Worm (Caenorhabditis elegans) whole organism, midembryonic: ENCODE data around the gene dhp-2.

ENCODE experiments used
- T22C8.4 ChIP-seq: fragments of 200-800 bp; sonication (Bioruptor generic); IDR thresholded peaks from 2 replicates; pipeline ENCODE4 v1.3.6; 2022; ENCODE audit warnings: missing genetic modification characterization, missing compliant biosample characterization
- cog-1 ChIP-seq: sonication (generic microtip); optimal IDR thresholded peaks from 2 replicates; lab custom pipeline; 2016; ENCODE audit warnings: missing genetic modification characterization, missing compliant biosample characterization
- flt-1 ChIP-seq: fragments of 200-800 bp; sonication (Bioruptor generic); IDR thresholded peaks from 2 replicates; pipeline ENCODE4 v1.3.6; 2022; ENCODE audit warnings: missing genetic modification characterization, missing compliant biosample characterization
- klf-2 ChIP-seq: fragments of 200-800 bp; sonication (Bioruptor generic); conservative IDR thresholded peaks from 2 replicates; pipeline ENCODE4 v1.3.6; 2022; ENCODE audit warnings: missing genetic modification reagents, missing genetic modification characterization, missing compliant biosample characterization
- med-1 ChIP-seq: sonication (generic microtip); optimal IDR thresholded peaks from 2 replicates; lab custom pipeline; 2017; ENCODE audit warnings: missing genetic modification characterization, mild to moderate bottlenecking, missing compliant biosample characterization, antibody characterized with exemption, missing genetic modification reagents; ENCODE audit not compliant: insufficient read depth
- ref-1 ChIP-seq: fragments of 200-800 bp; sonication (Bioruptor generic); conservative IDR thresholded peaks from 2 replicates; pipeline ENCODE4 v1.3.6; 2022; ENCODE audit warnings: missing genetic modification reagents, missing genetic modification characterization, missing compliant biosample characterization
- tab-1 ChIP-seq: fragments of 200-800 bp; sonication (Bioruptor generic); IDR thresholded peaks from 2 replicates; pipeline ENCODE4 v1.3.6; 2022; ENCODE audit warnings: missing genetic modification characterization, missing compliant biosample characterization
- ztf-23 ChIP-seq: fragments of 200-800 bp; sonication (Bioruptor generic); IDR thresholded peaks from 2 replicates; pipeline ENCODE4 v1.3.6; 2022; ENCODE audit warnings: missing genetic modification reagents, missing genetic modification characterization, missing compliant biosample characterization
- ztf-29 ChIP-seq: fragments of 200-800 bp; sonication (Bioruptor generic); IDR thresholded peaks from 2 replicates; pipeline ENCODE4 v1.3.6; 2022; ENCODE audit warnings: missing genetic modification reagents, missing genetic modification characterization, missing compliant biosample characterization

dhp-2 gene

DNA sequence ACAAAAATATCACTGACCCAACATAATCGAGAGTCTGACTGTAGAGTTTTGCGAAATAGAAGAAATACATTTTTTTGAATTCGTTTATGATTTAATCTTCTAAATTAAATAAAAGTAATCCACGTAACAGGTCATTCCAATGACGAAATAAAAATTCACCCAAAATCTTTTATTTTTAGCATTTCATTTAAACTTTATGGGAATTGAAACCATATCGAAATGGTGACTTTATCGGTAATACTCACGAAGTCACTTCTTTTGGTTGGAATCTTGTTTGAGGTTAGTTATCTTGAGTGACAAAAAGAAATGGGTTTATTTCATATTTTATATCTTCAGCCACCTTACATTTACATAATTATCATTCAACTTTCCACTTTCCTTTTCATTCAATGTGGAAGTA, 5.3 kb upstream of the dhp-2 start, which contains the start of the genes C47E12.12 and C47E12.10:
C47E12.12 (minus strand) TSS at position 101 of the 400 bp plus-strand sequence.
C47E12.10 (plus strand) TSS at position 172 of the 400 bp plus-strand sequence.
- TF ChIP-seq klf-2 (GFP tag; lab: Robert Waterston, UW) (no peak), ztf-29 (GFP tag; lab: Robert Waterston, UW) (no peak), flt-1 (GFP tag; lab: Robert Waterston, UW) (no peak), cog-1 (no peak), med-1 (GFP tag; lab: Kevin White, UChicago) (no peak), ztf-23 (GFP tag; lab: Robert Waterston, UW) (no peak), ref-1 (GFP tag; lab: Robert Waterston, UW) (no peak), T22C8.4 (GFP tag; lab: Robert Waterston, UW) (no peak), tab-1 (GFP tag; lab: Robert Waterston, UW) (no peak)

DNA sequence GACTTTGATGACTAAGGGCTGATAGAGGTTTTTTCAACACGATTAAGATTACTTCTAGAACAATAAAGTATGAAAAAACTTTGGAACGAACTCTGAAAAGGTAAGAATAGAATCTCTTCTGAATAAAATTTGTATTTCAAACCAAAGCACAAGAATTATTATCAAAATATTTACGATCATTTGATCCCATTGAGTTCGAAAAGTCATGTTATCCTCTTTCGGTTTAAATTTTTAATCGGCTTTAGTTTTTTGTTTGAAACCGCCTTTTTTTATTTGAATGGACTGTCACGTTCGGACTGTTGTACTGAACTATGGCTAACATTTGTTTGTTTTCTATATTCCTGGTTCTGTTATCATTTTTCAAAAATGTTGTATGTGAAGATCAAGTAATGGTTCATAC, 3.5 kb upstream of the dhp-2 start, which contains the start of gene C47E12.9:
C47E12.9 (plus strand) TSS at position 301 of the 400 bp plus-strand sequence.
- no peak for TF ChIP-seq med-1 (GFP tag; lab: Kevin White, UChicago)
- TF ChIP-seq ztf-23 (GFP tag; lab: Robert Waterston, UW), result no peak
- TF ChIP-seq tab-1 (GFP tag; lab: Robert Waterston, UW), result no peak
- no peak for TF ChIP-seq flt-1 (GFP tag; lab: Robert Waterston, UW)
- no peak for TF ChIP-seq T22C8.4 (GFP tag; lab: Robert Waterston, UW)
- TF ChIP-seq ref-1 (GFP tag; lab: Robert Waterston, UW), result no peak
- no peak for TF ChIP-seq ztf-29 (GFP tag; lab: Robert Waterston, UW)
- TF ChIP-seq cog-1, result no peak
- TF ChIP-seq klf-2 (GFP tag; lab: Robert Waterston, UW), result no peak

DNA sequence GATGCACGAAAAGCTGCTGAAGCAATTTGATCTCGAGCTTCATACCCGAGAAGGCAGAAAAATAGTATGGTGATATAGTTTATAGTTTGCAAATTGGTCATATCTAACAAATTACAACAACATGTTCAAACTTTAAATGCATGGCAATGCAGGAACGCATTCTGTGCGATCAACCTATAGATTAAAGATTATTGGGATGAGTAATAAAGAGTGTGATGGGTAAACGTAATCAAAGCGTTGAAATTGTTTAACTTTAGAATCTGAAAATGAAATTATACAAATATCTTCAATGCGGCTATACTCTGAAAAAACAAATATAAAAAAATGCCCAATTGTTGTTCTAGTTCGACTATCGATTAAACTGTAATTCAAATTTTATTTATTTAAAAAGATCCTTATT, 1.6 kb upstream of the dhp-2 start, which contains the start of gene C47E12.14:
C47E12.14 (minus strand) TSS at position 101 of the 400 bp plus-strand sequence.
- TF ChIP-seq ref-1 (GFP tag; lab: Robert Waterston, UW), result no peak
- no peak for TF ChIP-seq klf-2 (GFP tag; lab: Robert Waterston, UW)
- TF ChIP-seq med-1 (GFP tag; lab: Kevin White, UChicago), result no peak
- TF ChIP-seq T22C8.4 (GFP tag; lab: Robert Waterston, UW), result no peak
- TF ChIP-seq ztf-23 (GFP tag; lab: Robert Waterston, UW), result no peak
- TF ChIP-seq ztf-29 (GFP tag; lab: Robert Waterston, UW), result no peak
- TF ChIP-seq flt-1 (GFP tag; lab: Robert Waterston, UW), result no peak
- TF ChIP-seq cog-1, result no peak
- no peak for TF ChIP-seq tab-1 (GFP tag; lab: Robert Waterston, UW)

DNA sequence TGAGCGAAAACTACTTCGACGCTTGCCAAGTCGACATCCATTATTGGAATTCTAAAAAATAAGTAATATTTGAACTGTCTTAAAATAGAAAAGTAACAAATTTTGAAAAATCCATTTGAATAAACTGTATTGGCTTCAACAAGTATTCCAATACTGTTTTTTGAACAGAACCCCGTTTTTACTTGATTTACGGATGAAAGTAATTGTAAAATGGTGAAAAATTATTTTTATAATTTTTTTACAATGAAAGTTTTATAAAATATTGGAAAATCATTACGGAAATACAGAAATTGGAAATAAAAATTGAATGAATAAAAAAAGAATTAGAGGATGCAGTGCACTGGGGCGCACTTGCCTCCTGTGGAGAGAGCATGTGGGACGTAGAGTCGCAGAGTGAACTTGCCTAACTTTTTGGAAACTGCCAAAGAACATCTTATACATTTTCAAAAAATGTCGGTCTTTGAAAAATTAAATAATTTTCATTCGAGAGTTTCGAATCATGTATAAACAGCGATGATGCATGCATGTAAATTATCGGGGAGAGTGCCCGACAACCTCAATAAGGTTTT, 4.4 kb downstream of the dhp-2 start, which contains the start of gene rrp-1:
rrp-1 (minus strand) TSS at position 51 of the 569 bp plus-strand sequence.
- TF ChIP-seq tab-1 (GFP tag; lab: Robert Waterston, UW) (no peak), ztf-23 (GFP tag; lab: Robert Waterston, UW) (no peak), ztf-29 (GFP tag; lab: Robert Waterston, UW) (no peak), flt-1 (GFP tag; lab: Robert Waterston, UW) (no peak), med-1 (GFP tag; lab: Kevin White, UChicago) (no peak), ref-1 (GFP tag; lab: Robert Waterston, UW) (no peak), klf-2 (GFP tag; lab: Robert Waterston, UW) (no peak), cog-1 (no peak), T22C8.4 (GFP tag; lab: Robert Waterston, UW) (no peak)

ce11 chrIV:9982895-9983294, 5.0 kb downstream of the dhp-2 start, which contains the start of gene mam-2:
Gene mam-2, plus strand, starts transcription at chrIV:9983195.
- TF ChIP-seq tab-1 (GFP tag; lab: Robert Waterston, UW), result no peak
- TF ChIP-seq ref-1 (GFP tag; lab: Robert Waterston, UW), result no peak

DNA sequence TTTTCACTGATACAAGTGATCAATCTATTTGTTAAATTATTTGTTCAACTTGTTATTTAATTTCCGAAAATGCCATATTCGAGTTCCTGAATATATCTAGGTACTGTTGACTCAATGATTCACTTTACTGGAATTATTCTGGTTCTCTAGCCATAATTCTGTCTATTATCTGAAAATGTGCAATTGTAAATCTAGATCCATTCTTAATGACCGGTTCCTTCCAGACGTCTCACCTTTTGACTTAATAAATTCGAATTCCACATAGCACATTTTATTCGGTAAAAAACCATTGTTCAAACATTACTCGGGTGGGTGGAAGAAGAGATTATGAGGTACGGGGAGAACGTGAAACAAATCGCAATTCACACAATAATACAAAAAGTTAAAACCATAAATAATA, 11.5 kb downstream of the dhp-2 start:
- TF ChIP-seq tab-1 (GFP tag; lab: Robert Waterston, UW), result no peak
- TF ChIP-seq ztf-29 (GFP tag; lab: Robert Waterston, UW), result no peak
- no peak for TF ChIP-seq ref-1 (GFP tag; lab: Robert Waterston, UW)
- no peak for TF ChIP-seq flt-1 (GFP tag; lab: Robert Waterston, UW)
- no peak for TF ChIP-seq T22C8.4 (GFP tag; lab: Robert Waterston, UW)
- TF ChIP-seq med-1 (GFP tag; lab: Kevin White, UChicago), result no peak
- TF ChIP-seq klf-2 (GFP tag; lab: Robert Waterston, UW), result no peak
- no peak for TF ChIP-seq ztf-23 (GFP tag; lab: Robert Waterston, UW)
- no peak for TF ChIP-seq cog-1

DNA sequence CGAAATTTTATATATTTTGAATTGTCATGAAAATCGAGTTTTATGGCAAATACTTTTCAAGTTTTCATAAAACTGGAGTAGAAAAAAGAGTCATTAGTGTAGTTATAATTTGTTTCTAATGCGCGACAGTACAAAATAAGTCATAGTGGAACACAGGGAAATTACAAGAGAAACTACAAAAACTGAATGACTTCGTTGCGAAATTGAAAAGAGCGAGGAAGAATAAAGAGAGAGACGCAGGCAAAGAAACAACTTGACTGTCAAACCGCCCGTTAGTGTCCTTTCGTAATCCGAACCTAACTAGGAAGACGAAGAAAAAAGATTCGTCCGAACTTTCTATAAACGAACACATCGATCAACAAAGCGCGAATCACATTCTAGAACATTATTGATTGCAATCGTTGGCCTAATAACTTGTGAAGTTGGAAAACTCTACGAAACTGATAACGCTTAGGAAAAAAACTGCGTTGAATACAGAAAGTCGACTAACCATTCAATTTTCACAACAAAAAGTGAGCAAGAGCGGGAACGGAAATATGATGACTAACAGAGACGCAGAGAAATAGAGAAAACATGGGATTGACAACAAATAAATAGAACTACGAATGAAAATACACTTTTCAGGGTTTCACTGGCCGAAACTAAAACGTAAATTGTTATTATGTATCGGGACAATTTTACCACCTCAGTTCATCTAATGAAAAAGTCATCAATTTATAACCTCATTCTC, 15.6 kb downstream of the dhp-2 start:
- no peak for TF ChIP-seq ztf-29 (GFP tag; lab: Robert Waterston, UW)
- TF ChIP-seq klf-2 (GFP tag; lab: Robert Waterston, UW), result no peak

- TF ChIP-seq klf-2 (GFP tag; lab: Robert Waterston, UW), result no peak
- no peak for TF ChIP-seq ztf-29 (GFP tag; lab: Robert Waterston, UW)
- TF ChIP-seq flt-1 (GFP tag; lab: Robert Waterston, UW), result no peak
- TF ChIP-seq ref-1 (GFP tag; lab: Robert Waterston, UW), result no peak
- no peak for TF ChIP-seq med-1 (GFP tag; lab: Kevin White, UChicago)
- TF ChIP-seq tab-1 (GFP tag; lab: Robert Waterston, UW), result no peak
- no peak for TF ChIP-seq T22C8.4 (GFP tag; lab: Robert Waterston, UW)
- TF ChIP-seq cog-1, result no peak
- no peak for TF ChIP-seq ztf-23 (GFP tag; lab: Robert Waterston, UW)
Observed at ce11 chrIV:9994895-9995394, 17.0 kb downstream of the dhp-2 start, which contains the start of gene uba-1. Gene uba-1, minus strand, starts transcription at chrIV:9994945.
